Worm (Caenorhabditis elegans): ENCODE measurements around the gene F28B4.1.

The F28B4.1 gene

DNA sequence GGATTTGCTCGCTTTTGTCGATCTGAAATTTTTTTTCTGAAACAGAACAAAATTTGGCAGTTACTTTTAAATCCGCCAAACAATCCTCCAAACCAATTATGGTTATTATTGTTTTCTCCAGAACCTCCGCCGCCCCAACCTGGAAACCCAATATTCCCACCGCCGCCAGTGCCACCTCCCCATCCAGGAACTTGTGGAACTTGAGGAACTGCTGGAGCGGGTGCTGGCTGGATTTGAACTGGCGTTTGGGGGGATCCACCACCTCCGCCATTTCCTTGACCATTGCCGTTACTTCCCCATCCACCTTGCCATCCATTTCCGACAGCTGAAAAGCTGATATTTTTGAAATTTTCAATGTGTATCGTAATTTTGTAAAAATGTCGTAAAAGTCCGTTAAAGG lies 42.9 kb downstream of the F28B4.1 start (continued):
- peak in 1 of 2 experiments; percentile 33 for TF ChIP-seq unc-62 (GFP tag; optimal IDR thresholded peaks at IDR 0.05 in 1 of 2)
- TF ChIP-seq unc-62 (tag; optimal IDR thresholded peaks at IDR 0.05) = no peak

DNA sequence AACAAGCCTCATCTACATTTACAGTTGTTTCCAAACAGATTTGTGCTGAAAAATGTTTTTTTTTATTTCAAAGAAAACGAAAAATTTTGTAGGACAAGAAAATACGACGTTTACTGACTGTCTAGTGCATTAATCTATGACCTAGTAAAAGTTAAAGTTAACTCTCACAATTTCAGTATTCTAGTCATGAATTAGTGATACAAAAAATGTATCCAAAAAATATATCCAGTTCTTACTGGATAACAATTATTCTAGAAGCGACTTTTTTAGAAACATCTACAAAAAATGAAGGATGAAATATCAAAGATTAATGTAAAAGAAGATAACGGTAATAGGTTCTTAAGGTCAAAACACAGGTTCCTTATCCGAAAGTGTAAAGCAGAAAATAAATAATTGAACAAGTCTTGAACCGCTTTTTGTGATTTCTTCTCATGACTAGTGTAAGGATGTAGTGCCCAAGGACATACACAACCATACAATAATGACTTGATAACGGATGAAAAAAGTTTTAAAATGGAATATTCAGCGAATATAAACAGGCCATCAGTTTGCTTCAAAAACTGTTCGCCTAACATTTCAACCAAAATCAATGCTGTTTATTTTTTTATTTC lies 45.7 kb downstream of the F28B4.1 start, which contains the start of gene pqn-37:
TSS of gene pqn-37 (minus strand) at position 51 of the 611 bp plus-strand sequence.
- TF ChIP-seq nhr-28 (tag; optimal IDR thresholded peaks at IDR 0.05) = peak; percentile 40
- peak; percentile 34 for TF ChIP-seq aha-1 (tag)
- TF ChIP-seq vab-7 (GFP tag; IDR thresholded peaks at IDR 0.05) = no peak
- TF ChIP-seq ceh-62 (tag; optimal IDR thresholded peaks at IDR 0.05) = no peak
- no peak for TF ChIP-seq madf-5 (GFP tag; IDR thresholded peaks at IDR 0.05)
- TF ChIP-seq unc-62 (GFP tag; optimal IDR thresholded peaks at IDR 0.05 in 1 of 2) = peak in 1 of 2 experiments; percentile 3
- TF ChIP-seq unc-62 (tag; optimal IDR thresholded peaks at IDR 0.05) = no peak
- TF ChIP-seq lin-39 (tag; optimal IDR thresholded peaks at IDR 0.05) = no peak
- no peak for TF ChIP-seq F49E8.2 (tag; optimal IDR thresholded peaks at IDR 0.05; ENCODE audit: borderline replicate concordance)
- TF ChIP-seq nhr-77 (tag; optimal IDR thresholded peaks at IDR 0.05) = no peak
- no peak for TF ChIP-seq duxl-1 (tag; optimal IDR thresholded peaks at IDR 0.05; ENCODE audit: poor library complexity)
- no peak for TF ChIP-seq hlh-30 (tag; optimal IDR thresholded peaks at IDR 0.05; ENCODE audit: insufficient read depth)
- no peak for TF ChIP-seq lin-13 (GFP tag; optimal IDR thresholded peaks at IDR 0.05)
- no peak for TF ChIP-seq php-3 (GFP tag; IDR thresholded peaks at IDR 0.05)
- TF ChIP-seq skn-1 (tag; optimal IDR thresholded peaks at IDR 0.05) = no peak
- TF ChIP-seq spr-3 (GFP tag; optimal IDR thresholded peaks at IDR 0.05) = no peak
- no peak for TF ChIP-seq sdz-12 (GFP tag; optimal IDR thresholded peaks at IDR 0.05)
- no peak for TF ChIP-seq T26A8.4 (GFP tag; IDR thresholded peaks at IDR 0.05)
- no peak for TF ChIP-seq ztf-11 (tag; optimal IDR thresholded peaks at IDR 0.05)
- TF ChIP-seq nhr-10 (tag; optimal IDR thresholded peaks at IDR 0.05) = no peak

DNA sequence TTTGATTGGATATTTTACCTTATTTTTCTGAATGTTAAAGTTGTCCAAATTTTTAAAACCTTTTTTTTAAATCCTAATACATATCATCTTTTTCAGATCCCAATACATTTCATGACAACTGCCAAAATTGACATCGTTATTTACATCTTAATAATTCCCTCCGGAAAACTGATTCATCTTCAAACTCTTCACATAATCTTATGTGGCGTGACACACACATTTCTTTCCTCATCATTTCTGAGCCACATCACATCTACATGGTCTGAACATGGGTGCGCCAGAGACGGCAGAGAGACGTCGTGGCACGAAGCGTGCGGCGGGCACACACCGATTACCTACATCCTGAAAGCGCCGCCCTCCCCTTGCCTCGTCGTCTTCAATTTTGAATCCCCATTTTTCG lies 47.6 kb downstream of the F28B4.1 start, which contains the start of gene tba-9:
TSS of gene tba-9 (plus strand) at position 301 of the 400 bp plus-strand sequence.
- no peak for TF ChIP-seq zfp-3 (GFP tag; conservative IDR thresholded peaks at IDR 0.05)
